Worm (Caenorhabditis elegans): ENCODE results near the gene Y41D4B.11.
A peak's percentile ranks its signal among the peaks of the same experiment; 100 is the strongest.

Y41D4B.11 gene

ce11 chrIV:1595802-1596201 lies 9.7 kb upstream of the Y41D4B.11 start, which contains the start of gene npp-8 (continued):
- TF ChIP-seq cebp-2 (GFP tag; IDR thresholded peaks at IDR 0.05) (no peak), hmg-20 (GFP tag; IDR thresholded peaks at IDR 0.05) (0 out of 2 replicates have a peak, but pooled peaks have one; percentile 45), ztf-18 (tag; optimal IDR thresholded peaks at IDR 0.05) (peak; percentile 54), F57C9.4 (tag; optimal IDR thresholded peaks at IDR 0.05) (no peak), ceh-58 (GFP tag; IDR thresholded peaks at IDR 0.05) (no peak), attf-3 (GFP tag; conservative IDR thresholded peaks at IDR 0.05) (peak; percentile 79), B0019.2 (GFP tag; conservative IDR thresholded peaks at IDR 0.05) (0 out of 2 replicates have a peak, but pooled peaks have one; percentile 25), ets-4 (GFP tag; optimal IDR thresholded peaks at IDR 0.05) (peak; percentile 20), C17E4.6 (GFP tag; IDR thresholded peaks at IDR 0.05) (peak; percentile 78), chd-7 (tag; optimal IDR thresholded peaks at IDR 0.05) (peak; percentile 65), bed-2 (GFP tag; IDR thresholded peaks at IDR 0.05) (peak; percentile 83), lin-54 (GFP tag; optimal IDR thresholded peaks at IDR 0.05) (peak; percentile 96), madf-6 (GFP tag; IDR thresholded peaks at IDR 0.05) (peak; percentile 92), F33H1.4 (GFP tag; IDR thresholded peaks at IDR 0.05) (peak; percentile 81), lin-35 (GFP tag; optimal IDR thresholded peaks at IDR 0.05) (peak in 2 of 3 experiments; percentile 5 to 73), madf-8 (GFP tag; conservative IDR thresholded peaks at IDR 0.05) (peak; percentile 77), ceh-27 (GFP tag; optimal IDR thresholded peaks at IDR 0.05) (peak; percentile 81), repo-1 (tag; optimal IDR thresholded peaks at IDR 0.05) (peak; percentile 73), ceh-40 (GFP tag; IDR thresholded peaks at IDR 0.05) (0 out of 2 replicates have a peak, but pooled peaks have one; percentile 39), B0336.3 (GFP tag; IDR thresholded peaks at IDR 0.05) (peak; percentile 95), hrde-1 (tag; optimal IDR thresholded peaks at IDR 0.05; ENCODE audit: borderline replicate concordance) (peak; percentile 57), aptf-3 (GFP tag; IDR thresholded peaks at IDR 0.05) (0 out of 2 replicates have a peak, but pooled peaks have one; percentile 31), hlh-12 (tag; optimal IDR thresholded peaks at IDR 0.05) (no peak), hmg-1.2 (GFP tag; IDR thresholded peaks at IDR 0.05) (peak; percentile 70), die-1 (tag; optimal IDR thresholded peaks at IDR 0.05) (peak; percentile 19), ztf-22 (GFP tag; optimal IDR thresholded peaks at IDR 0.05) (no peak), xnd-1 (tag; optimal IDR thresholded peaks at IDR 0.05) (peak; percentile 74), unc-130 (GFP tag; optimal IDR thresholded peaks at IDR 0.05) (peak; percentile 83), ekl-4 (GFP tag; IDR thresholded peaks at IDR 0.05) (peak; percentile 80), lin-26 (GFP tag; IDR thresholded peaks at IDR 0.05) (peak; percentile 57; the same call in 1 of the 2 replicates), F57A8.1 (GFP tag; optimal IDR thresholded peaks at IDR 0.05) (no peak), madf-10 (tag; optimal IDR thresholded peaks at IDR 0.05) (peak; percentile 62), unc-62 (GFP tag; optimal IDR thresholded peaks at IDR 0.05) (no peak), F55B11.4 (tag; optimal IDR thresholded peaks at IDR 0.05; ENCODE audit: borderline replicate concordance, insufficient read depth) (no peak), rpc-1 (optimal IDR thresholded peaks at IDR 0.05) (peak; percentile 42), rpc-1 (tag; optimal IDR thresholded peaks at IDR 0.05) (no peak), attf-5 (GFP tag; optimal IDR thresholded peaks at IDR 0.05) (peak; percentile 96), dpl-1 (GFP tag; optimal IDR thresholded peaks at IDR 0.05) (peak; percentile 85), ceh-79 (tag; optimal IDR thresholded peaks at IDR 0.05) (no peak), lir-1 (GFP tag; conservative IDR thresholded peaks at IDR 0.05) (no peak; the same call in 1 of the 2 replicates), Y56A3A.18 (GFP tag; IDR thresholded peaks at IDR 0.05) (no peak), rec-8 (tag; optimal IDR thresholded peaks at IDR 0.05) (peak; percentile 14 to 56), lin-40 (tag; optimal IDR thresholded peaks at IDR 0.05) (peak; percentile 89), mxl-1 (tag; optimal IDR thresholded peaks at IDR 0.05) (no peak), tlf-1 (GFP tag; optimal IDR thresholded peaks at IDR 0.05) (peak; percentile 81), ztf-28 (GFP tag; IDR thresholded peaks at IDR 0.05) (peak; percentile 67; the same call in 1 of the 2 replicates), B0035.1 (tag; optimal IDR thresholded peaks at IDR 0.05) (no peak), T26A5.8 (tag; optimal IDR thresholded peaks at IDR 0.05) (no peak), zfh-2 (GFP tag; conservative IDR thresholded peaks at IDR 0.05) (peak; percentile 83)
